Fruit fly (Drosophila melanogaster) whole organism, wandering third instar larva: Measurements from ENCODE around the gene indra.

Experiments
- Abd-B ChIP-seq: fragments of >200 bp; optimal IDR thresholded peaks from 2 replicates; lab custom pipeline; 2017; ENCODE audit warnings: missing biosample characterization, missing genetic modification characterization
- CG32264 ChIP-seq: fragments of 200-800 bp; sonication (Bioruptor generic); optimal IDR thresholded peaks from 2 replicates; lab custom pipeline; 2016; ENCODE audit warnings: missing biosample characterization, missing genetic modification characterization
- CG9705 ChIP-seq: fragments of 200-800 bp; sonication (Bioruptor generic); optimal IDR thresholded peaks from 2 replicates; lab custom pipeline; 2018; ENCODE audit warnings: missing biosample characterization, mild to moderate bottlenecking, missing genetic modification characterization
- Dfd ChIP-seq: fragments of >200 bp; optimal IDR thresholded peaks from 2 replicates; lab custom pipeline; 2017; ENCODE audit warnings: missing biosample characterization, missing genetic modification characterization
- GATAd ChIP-seq: sonication (Bioruptor generic); optimal IDR thresholded peaks from 2 replicates; lab custom pipeline; 2016; ENCODE audit warnings: missing biosample characterization, missing genetic modification characterization
- HLH106 ChIP-seq: fragments of 200-800 bp; optimal IDR thresholded peaks from 3 replicates; lab custom pipeline; 2019; ENCODE audit warnings: missing biosample characterization, mild to moderate bottlenecking, missing genetic modification characterization, moderate library complexity
- Hnf4 ChIP-seq: fragments of 200-800 bp; sonication (Bioruptor generic); optimal IDR thresholded peaks from 2 replicates; lab custom pipeline; 2016; ENCODE audit warnings: missing biosample characterization, mild to moderate bottlenecking, missing genetic modification characterization
- Hr78 ChIP-seq: fragments of >200 bp; optimal IDR thresholded peaks from 2 replicates; lab custom pipeline; 2017; ENCODE audit warnings: missing biosample characterization, missing genetic modification characterization
- Hr83 ChIP-seq: fragments of 200-300 bp; sonication (Bioruptor generic); optimal IDR thresholded peaks from 2 replicates; lab custom pipeline; 2016; ENCODE audit warnings: missing biosample characterization, mild to moderate bottlenecking, missing genetic modification characterization, moderate library complexity; ENCODE audit not compliant: poor library complexity, severe bottlenecking
- Jra ChIP-seq: sonication (Bioruptor generic); optimal IDR thresholded peaks from 2 replicates; lab custom pipeline; 2016; ENCODE audit warnings: missing biosample characterization, missing genetic modification characterization
- Mio ChIP-seq: sonication (Bioruptor generic); optimal IDR thresholded peaks from 2 replicates; lab custom pipeline; 2016; ENCODE audit warnings: missing biosample characterization, missing genetic modification characterization
- Myc ChIP-seq: fragments of >200 bp; optimal IDR thresholded peaks from 2 replicates; lab custom pipeline; 2017
- N ChIP-seq: fragments of >200 bp; optimal IDR thresholded peaks from 2 replicates; lab custom pipeline; 2018; ENCODE audit warnings: missing biosample characterization, missing external identifiers, missing genetic modification characterization
- OdsH ChIP-seq: fragments of 200-800 bp; sonication (Bioruptor generic); optimal IDR thresholded peaks from 2 replicates; lab custom pipeline; 2016; ENCODE audit warnings: missing biosample characterization, mild to moderate bottlenecking, missing genetic modification characterization
- Rel ChIP-seq, 2 experiments: fragments of 200-800 bp; sonication (Bioruptor generic) in 1 of 2; optimal IDR thresholded peaks; 2 replicates in 1 of 2; 3 replicates in 1 of 2; lab custom pipeline; 2016 to 2019; ENCODE audit warnings: mild to moderate bottlenecking in 2 of 2, missing biosample characterization in 2 of 2, missing genetic modification characterization in 2 of 2, moderate library complexity in 1 of 2
- Sp1 ChIP-seq: fragments of 200-800 bp; sonication (Bioruptor generic); optimal IDR thresholded peaks from 3 replicates; lab custom pipeline; 2019; ENCODE audit warnings: missing biosample characterization, mild to moderate bottlenecking, missing genetic modification characterization, moderate library complexity
- Vsx2 ChIP-seq: fragments of 200-300, 225-300 bp; sonication (Bioruptor generic); optimal IDR thresholded peaks from 2 replicates; lab custom pipeline; 2018; ENCODE audit warnings: missing biosample characterization, missing genetic modification characterization; ENCODE audit not compliant: partially characterized antibody
- br ChIP-seq: fragments of 200-800 bp; sonication (Bioruptor generic); optimal IDR thresholded peaks from 2 replicates; lab custom pipeline; 2016; ENCODE audit warnings: missing biosample characterization, missing genetic modification characterization
- brk ChIP-seq: fragments of 200-800 bp; sonication (Bioruptor generic); optimal IDR thresholded peaks from 2 replicates; lab custom pipeline; 2016; ENCODE audit warnings: missing biosample characterization, mild to moderate bottlenecking, missing genetic modification characterization
- dl ChIP-seq, 2 experiments: fragments of 175-275, 200-275 bp in 1 of 2; fragments of 200-275 bp in 1 of 2; sonication (Bioruptor generic); optimal IDR thresholded peaks; lab custom pipeline; 2018; ENCODE audit warnings: mild to moderate bottlenecking in 2 of 2, missing biosample characterization in 2 of 2, missing genetic modification characterization in 2 of 2, moderate library complexity in 2 of 2; ENCODE audit not compliant: partially characterized antibody in 2 of 2, insufficient read depth in 1 of 2
- dsf ChIP-seq: sonication (Bioruptor generic); optimal IDR thresholded peaks from 2 replicates; lab custom pipeline; 2016; ENCODE audit warnings: missing biosample characterization, missing genetic modification characterization, borderline replicate concordance
- ey ChIP-seq: fragments of 200-800 bp; sonication (Bioruptor generic); optimal IDR thresholded peaks from 2 replicates; lab custom pipeline; 2016; ENCODE audit warnings: missing biosample characterization, missing genetic modification characterization
- foxo ChIP-seq, 2 experiments: fragments of 200-800 bp; sonication (Bioruptor generic); optimal IDR thresholded peaks; 2 replicates in 1 of 2; 3 replicates in 1 of 2; lab custom pipeline; 2016 to 2017; ENCODE audit warnings: missing biosample characterization in 2 of 2, missing genetic modification characterization in 2 of 2
- fru ChIP-seq: fragments of 200-800 bp; sonication (Bioruptor generic); optimal IDR thresholded peaks from 3 replicates; lab custom pipeline; 2016; ENCODE audit warnings: missing biosample characterization, mild to moderate bottlenecking, missing genetic modification characterization
- h ChIP-seq: fragments of 200-800 bp; sonication (Bioruptor generic); optimal IDR thresholded peaks from 3 replicates; lab custom pipeline; 2016; ENCODE audit warnings: missing biosample characterization, mild to moderate bottlenecking, missing genetic modification characterization
- jim ChIP-seq: fragments of 175-275, 200-325 bp; sonication (Bioruptor generic); optimal IDR thresholded peaks from 2 replicates; lab custom pipeline; 2016; ENCODE audit warnings: missing biosample characterization, mild to moderate bottlenecking, missing genetic modification characterization
- lola ChIP-seq: fragments of >200 bp; optimal IDR thresholded peaks from 2 replicates; lab custom pipeline; 2017; ENCODE audit warnings: missing biosample characterization, missing genetic modification characterization
- pan ChIP-seq: fragments of >200 bp; optimal IDR thresholded peaks from 2 replicates; lab custom pipeline; 2017
- psq ChIP-seq: fragments of 200-800 bp; sonication (Bioruptor generic); optimal IDR thresholded peaks from 3 replicates; lab custom pipeline; 2017; ENCODE audit warnings: missing biosample characterization, mild to moderate bottlenecking, missing genetic modification characterization, moderate library complexity
- rgr ChIP-seq: fragments of 200-800 bp; sonication (Bioruptor generic); optimal IDR thresholded peaks from 3 replicates; lab custom pipeline; 2016; ENCODE audit warnings: missing biosample characterization, mild to moderate bottlenecking, missing genetic modification characterization
- sage ChIP-seq: fragments of 200-800 bp; sonication (Bioruptor generic); optimal IDR thresholded peaks from 2 replicates; lab custom pipeline; 2016; ENCODE audit warnings: missing biosample characterization, mild to moderate bottlenecking, missing genetic modification characterization
- sv ChIP-seq: fragments of 200-800 bp; sonication (Bioruptor generic); optimal IDR thresholded peaks from 3 replicates; lab custom pipeline; 2016; ENCODE audit warnings: missing biosample characterization, missing genetic modification characterization
- tai ChIP-seq: sonication (Bioruptor generic); optimal IDR thresholded peaks from 2 replicates; lab custom pipeline; 2016; ENCODE audit warnings: missing biosample characterization, missing genetic modification characterization
- usp ChIP-seq: fragments of >200 bp; optimal IDR thresholded peaks from 2 replicates; lab custom pipeline; 2017; ENCODE audit warnings: missing biosample characterization, missing genetic modification characterization
- woc ChIP-seq: sonication (Bioruptor generic); optimal IDR thresholded peaks from 2 replicates; lab custom pipeline; 2016; ENCODE audit warnings: missing biosample characterization, mild to moderate bottlenecking, missing genetic modification characterization

The indra gene

dm6 chr3L:1376014-1376745, 34.0 kb upstream of the indra start:
- TF ChIP-seq sv (peak; percentile 1), h (GFP tag; lab: Kevin White, UChicago) (peak; percentile 15), sage (GFP tag; lab: Kevin White, UChicago) (no peak)

dm6 chr3L:1374438-1375133, 32.4 kb upstream of the indra start:
- TF ChIP-seq rgr (GFP tag; lab: Kevin White, UChicago) = peak; percentile 58
- no peak for TF ChIP-seq dsf (GFP tag; lab: Kevin White, UChicago)
- TF ChIP-seq pan (lab: Kevin White, UChicago) = no peak
- peak; percentile 80 for TF ChIP-seq psq (GFP tag; lab: Kevin White, UChicago)
- TF ChIP-seq dl (GFP tag; optimal IDR thresholded peaks at IDR 0.05; lab: Kevin White, UChicago; ENCODE audit: insufficient read depth in 1 of 2, partially characterized antibody in 2 of 2) = no peak
- no peak for TF ChIP-seq jim (GFP tag; lab: Kevin White, UChicago)
- TF ChIP-seq HLH106 (tag; lab: Kevin White, UChicago) = peak; percentile 68
- peak in 1 of 2 experiments; percentile 55 for TF ChIP-seq foxo (GFP tag; optimal IDR thresholded peaks at IDR 0.05; lab: Kevin White, UChicago)
- TF ChIP-seq OdsH (GFP tag; lab: Kevin White, UChicago) = peak; percentile 63
- peak; percentile 37 for TF ChIP-seq fru
- no peak for TF ChIP-seq Hr78 (GFP tag; lab: Kevin White, UChicago)
- peak; percentile 5 for TF ChIP-seq Hnf4 (GFP tag; lab: Kevin White, UChicago)
- peak; percentile 47 for TF ChIP-seq Sp1 (GFP tag; lab: Kevin White, UChicago)
- peak; percentile 42 for TF ChIP-seq ey (GFP tag; lab: Kevin White, UChicago)
- TF ChIP-seq h (GFP tag; lab: Kevin White, UChicago) = peak; percentile 70
- TF ChIP-seq woc (GFP tag; lab: Kevin White, UChicago) = peak; percentile 19

- TF ChIP-seq CG32264 = no peak
- peak; percentile 13 for TF ChIP-seq h (GFP tag; lab: Kevin White, UChicago)
- peak; percentile 14 for TF ChIP-seq ey (GFP tag; lab: Kevin White, UChicago)
- TF ChIP-seq fru = peak; percentile 11
- peak; percentile 1 for TF ChIP-seq sv
- peak; percentile 10 for TF ChIP-seq rgr (GFP tag; lab: Kevin White, UChicago)
- no peak for TF ChIP-seq GATAd (GFP tag; lab: Kevin White, UChicago)
- TF ChIP-seq woc (GFP tag; lab: Kevin White, UChicago) = no peak
- peak in 1 of 2 experiments; percentile 21 for TF ChIP-seq foxo (GFP tag; optimal IDR thresholded peaks at IDR 0.05; lab: Kevin White, UChicago)
Observed at dm6 chr3L:1370939-1371338, 28.7 kb upstream of the indra start.

DNA sequence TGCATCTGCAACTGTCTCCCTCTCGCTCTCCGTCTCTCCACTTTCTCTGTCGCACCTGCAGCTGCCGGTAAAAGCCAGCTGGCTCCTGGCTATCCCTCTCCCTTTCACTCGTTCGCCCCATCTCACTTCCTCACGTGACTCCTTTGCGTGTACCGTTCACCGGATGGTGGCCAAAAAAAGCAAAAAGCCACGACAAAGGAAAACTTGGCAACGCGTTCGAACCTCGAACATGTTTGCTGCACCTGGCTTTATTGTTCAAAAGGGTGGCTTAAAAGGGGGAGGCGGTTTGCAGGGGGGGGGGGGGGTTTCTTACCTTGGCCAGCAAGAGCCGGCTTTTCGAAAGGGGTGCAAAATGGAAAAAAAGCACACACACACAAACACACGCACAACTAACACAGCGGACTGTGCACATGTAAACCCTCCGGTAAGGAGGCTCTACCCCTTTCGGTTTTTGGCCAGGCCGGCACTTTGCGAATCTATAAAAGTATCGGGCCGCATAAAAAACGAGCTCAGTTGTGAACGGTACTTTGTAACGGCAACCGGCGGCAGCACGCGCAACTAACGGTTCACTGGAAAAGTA, 28.0 kb upstream of the indra start, which contains the start of gene ru:
Gene ru, plus strand, starts transcription at position 530 of the 580 bp plus-strand sequence.
- TF ChIP-seq sv = no peak
- TF ChIP-seq rgr (GFP tag; lab: Kevin White, UChicago) = no peak
- TF ChIP-seq br (GFP tag; lab: Kevin White, UChicago) = no peak

DNA sequence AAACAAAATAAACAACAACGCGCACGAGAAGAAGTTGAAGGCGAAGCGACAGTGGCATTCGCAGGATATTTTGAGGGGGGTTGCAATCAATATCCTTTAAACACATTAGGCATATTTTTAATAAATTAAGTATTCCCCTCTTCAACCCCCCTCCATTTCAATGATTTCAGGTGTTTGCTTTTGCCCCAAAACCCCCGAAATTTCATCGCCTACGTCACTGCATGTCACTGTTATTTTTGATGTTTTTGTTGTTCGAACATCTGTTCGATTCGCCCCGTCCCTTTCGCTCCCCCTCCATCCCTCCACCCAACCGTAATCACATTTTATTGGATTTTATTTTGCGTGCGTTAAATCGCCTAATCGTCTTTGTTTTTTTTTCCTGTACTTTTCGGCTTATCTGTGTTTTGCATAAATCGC, 26.0 kb upstream of the indra start:
- TF ChIP-seq jim (GFP tag; lab: Kevin White, UChicago) (peak; percentile 14), br (GFP tag; lab: Kevin White, UChicago) (peak; percentile 80), HLH106 (tag; lab: Kevin White, UChicago) (peak; percentile 86), Dfd (no peak), OdsH (GFP tag; lab: Kevin White, UChicago) (peak; percentile 80), woc (GFP tag; lab: Kevin White, UChicago) (peak; percentile 68), rgr (GFP tag; lab: Kevin White, UChicago) (peak; percentile 86), ey (GFP tag; lab: Kevin White, UChicago) (peak; percentile 85), brk (GFP tag; lab: Kevin White, UChicago) (peak; percentile 12), Hr78 (GFP tag; lab: Kevin White, UChicago) (no peak), N (GFP tag; lab: Kevin White, UChicago) (no peak), Mio (GFP tag; lab: Kevin White, UChicago) (no peak), h (GFP tag; lab: Kevin White, UChicago) (peak; percentile 92), Abd-B (GFP tag; lab: Kevin White, UChicago) (no peak), foxo (GFP tag; optimal IDR thresholded peaks at IDR 0.05; lab: Kevin White, UChicago) (peak in 1 of 2 experiments; percentile 89), Rel (GFP tag; optimal IDR thresholded peaks at IDR 0.05; lab: Kevin White, UChicago) (no peak), Rel (tag; optimal IDR thresholded peaks at IDR 0.05; lab: Kevin White, UChicago) (peak; percentile 68), Vsx2 (no peak), pan (lab: Kevin White, UChicago) (no peak), dsf (GFP tag; lab: Kevin White, UChicago) (no peak), Myc (lab: Kevin White, UChicago) (no peak), psq (GFP tag; lab: Kevin White, UChicago) (peak; percentile 81), CG9705 (GFP tag; lab: Kevin White, UChicago) (no peak), sage (GFP tag; lab: Kevin White, UChicago) (peak; percentile 18), usp (GFP tag; lab: Kevin White, UChicago) (no peak), tai (GFP tag; lab: Kevin White, UChicago) (peak; percentile 58), Jra (GFP tag; lab: Kevin White, UChicago) (peak; percentile 25), lola (GFP tag; lab: Kevin White, UChicago) (no peak), Hr83 (peak; percentile 62)
